Fruit fly (Drosophila melanogaster) whole organism, wandering third instar larva: ENCODE measurements around the gene CG10969.
A peak's percentile ranks its signal among the peaks of the same experiment; 100 is the strongest.

ENCODE experiments used
- Abd-B ChIP-seq: fragments of >200 bp; optimal IDR thresholded peaks from 2 replicates; lab custom pipeline; 2017; ENCODE audit warnings: missing biosample characterization, missing genetic modification characterization
- CG32264 ChIP-seq: fragments of 200-800 bp; sonication (Bioruptor generic); optimal IDR thresholded peaks from 2 replicates; lab custom pipeline; 2016; ENCODE audit warnings: missing biosample characterization, missing genetic modification characterization
- CG9705 ChIP-seq: fragments of 200-800 bp; sonication (Bioruptor generic); optimal IDR thresholded peaks from 2 replicates; lab custom pipeline; 2018; ENCODE audit warnings: missing biosample characterization, mild to moderate bottlenecking, missing genetic modification characterization
- CrebA ChIP-seq: fragments of 200-800 bp; sonication (Bioruptor generic); optimal IDR thresholded peaks from 2 replicates; lab custom pipeline; 2016; ENCODE audit warnings: missing biosample characterization, mild to moderate bottlenecking, missing genetic modification characterization, borderline replicate concordance
- Dfd ChIP-seq: fragments of >200 bp; optimal IDR thresholded peaks from 2 replicates; lab custom pipeline; 2017; ENCODE audit warnings: missing biosample characterization, missing genetic modification characterization
- Dif ChIP-seq: fragments of 200-275, 200-300 bp; sonication (Bioruptor generic); optimal IDR thresholded peaks from 2 replicates; lab custom pipeline; 2018; ENCODE audit warnings: missing biosample characterization, missing genetic modification characterization; ENCODE audit not compliant: partially characterized antibody
- GATAd ChIP-seq: sonication (Bioruptor generic); optimal IDR thresholded peaks from 2 replicates; lab custom pipeline; 2016; ENCODE audit warnings: missing biosample characterization, missing genetic modification characterization
- HLH106 ChIP-seq: fragments of 200-800 bp; optimal IDR thresholded peaks from 3 replicates; lab custom pipeline; 2019; ENCODE audit warnings: missing biosample characterization, mild to moderate bottlenecking, missing genetic modification characterization, moderate library complexity
- Hnf4 ChIP-seq: fragments of 200-800 bp; sonication (Bioruptor generic); optimal IDR thresholded peaks from 2 replicates; lab custom pipeline; 2016; ENCODE audit warnings: missing biosample characterization, mild to moderate bottlenecking, missing genetic modification characterization
- Hr78 ChIP-seq: fragments of >200 bp; optimal IDR thresholded peaks from 2 replicates; lab custom pipeline; 2017; ENCODE audit warnings: missing biosample characterization, missing genetic modification characterization
- Hr83 ChIP-seq: fragments of 200-300 bp; sonication (Bioruptor generic); optimal IDR thresholded peaks from 2 replicates; lab custom pipeline; 2016; ENCODE audit warnings: missing biosample characterization, mild to moderate bottlenecking, missing genetic modification characterization, moderate library complexity; ENCODE audit not compliant: poor library complexity, severe bottlenecking
- Jra ChIP-seq: sonication (Bioruptor generic); optimal IDR thresholded peaks from 2 replicates; lab custom pipeline; 2016; ENCODE audit warnings: missing biosample characterization, missing genetic modification characterization
- Mio ChIP-seq: sonication (Bioruptor generic); optimal IDR thresholded peaks from 2 replicates; lab custom pipeline; 2016; ENCODE audit warnings: missing biosample characterization, missing genetic modification characterization
- Myc ChIP-seq: fragments of >200 bp; optimal IDR thresholded peaks from 2 replicates; lab custom pipeline; 2017
- N ChIP-seq: fragments of >200 bp; optimal IDR thresholded peaks from 2 replicates; lab custom pipeline; 2018; ENCODE audit warnings: missing biosample characterization, missing external identifiers, missing genetic modification characterization
- OdsH ChIP-seq: fragments of 200-800 bp; sonication (Bioruptor generic); optimal IDR thresholded peaks from 2 replicates; lab custom pipeline; 2016; ENCODE audit warnings: missing biosample characterization, mild to moderate bottlenecking, missing genetic modification characterization
- Rel ChIP-seq, 2 experiments: fragments of 200-800 bp; sonication (Bioruptor generic) in 1 of 2; optimal IDR thresholded peaks; 2 replicates in 1 of 2; 3 replicates in 1 of 2; lab custom pipeline; 2016 to 2019; ENCODE audit warnings: mild to moderate bottlenecking in 2 of 2, missing biosample characterization in 2 of 2, missing genetic modification characterization in 2 of 2, moderate library complexity in 1 of 2
- Sp1 ChIP-seq: fragments of 200-800 bp; sonication (Bioruptor generic); optimal IDR thresholded peaks from 3 replicates; lab custom pipeline; 2019; ENCODE audit warnings: missing biosample characterization, mild to moderate bottlenecking, missing genetic modification characterization, moderate library complexity
- Vsx2 ChIP-seq: fragments of 200-300, 225-300 bp; sonication (Bioruptor generic); optimal IDR thresholded peaks from 2 replicates; lab custom pipeline; 2018; ENCODE audit warnings: missing biosample characterization, missing genetic modification characterization; ENCODE audit not compliant: partially characterized antibody
- br ChIP-seq: fragments of 200-800 bp; sonication (Bioruptor generic); optimal IDR thresholded peaks from 2 replicates; lab custom pipeline; 2016; ENCODE audit warnings: missing biosample characterization, missing genetic modification characterization
- brk ChIP-seq: fragments of 200-800 bp; sonication (Bioruptor generic); optimal IDR thresholded peaks from 2 replicates; lab custom pipeline; 2016; ENCODE audit warnings: missing biosample characterization, mild to moderate bottlenecking, missing genetic modification characterization
- dl ChIP-seq, 2 experiments: fragments of 175-275, 200-275 bp in 1 of 2; fragments of 200-275 bp in 1 of 2; sonication (Bioruptor generic); optimal IDR thresholded peaks; lab custom pipeline; 2018; ENCODE audit warnings: mild to moderate bottlenecking in 2 of 2, missing biosample characterization in 2 of 2, missing genetic modification characterization in 2 of 2, moderate library complexity in 2 of 2; ENCODE audit not compliant: partially characterized antibody in 2 of 2, insufficient read depth in 1 of 2
- dmrt93B ChIP-seq: fragments of 200-800 bp; sonication (Bioruptor generic); optimal IDR thresholded peaks from 2 replicates; lab custom pipeline; 2018; ENCODE audit warnings: missing biosample characterization, mild to moderate bottlenecking, missing genetic modification characterization
- dsf ChIP-seq: sonication (Bioruptor generic); optimal IDR thresholded peaks from 2 replicates; lab custom pipeline; 2016; ENCODE audit warnings: missing biosample characterization, missing genetic modification characterization, borderline replicate concordance
- ey ChIP-seq: fragments of 200-800 bp; sonication (Bioruptor generic); optimal IDR thresholded peaks from 2 replicates; lab custom pipeline; 2016; ENCODE audit warnings: missing biosample characterization, missing genetic modification characterization
- foxo ChIP-seq, 2 experiments: fragments of 200-800 bp; sonication (Bioruptor generic); optimal IDR thresholded peaks; 2 replicates in 1 of 2; 3 replicates in 1 of 2; lab custom pipeline; 2016 to 2017; ENCODE audit warnings: missing biosample characterization in 2 of 2, missing genetic modification characterization in 2 of 2
- fru ChIP-seq: fragments of 200-800 bp; sonication (Bioruptor generic); optimal IDR thresholded peaks from 3 replicates; lab custom pipeline; 2016; ENCODE audit warnings: missing biosample characterization, mild to moderate bottlenecking, missing genetic modification characterization
- h ChIP-seq: fragments of 200-800 bp; sonication (Bioruptor generic); optimal IDR thresholded peaks from 3 replicates; lab custom pipeline; 2016; ENCODE audit warnings: missing biosample characterization, mild to moderate bottlenecking, missing genetic modification characterization
- jim ChIP-seq: fragments of 175-275, 200-325 bp; sonication (Bioruptor generic); optimal IDR thresholded peaks from 2 replicates; lab custom pipeline; 2016; ENCODE audit warnings: missing biosample characterization, mild to moderate bottlenecking, missing genetic modification characterization
- lola ChIP-seq: fragments of >200 bp; optimal IDR thresholded peaks from 2 replicates; lab custom pipeline; 2017; ENCODE audit warnings: missing biosample characterization, missing genetic modification characterization
- pan ChIP-seq: fragments of >200 bp; optimal IDR thresholded peaks from 2 replicates; lab custom pipeline; 2017
- psq ChIP-seq: fragments of 200-800 bp; sonication (Bioruptor generic); optimal IDR thresholded peaks from 3 replicates; lab custom pipeline; 2017; ENCODE audit warnings: missing biosample characterization, mild to moderate bottlenecking, missing genetic modification characterization, moderate library complexity
- rgr ChIP-seq: fragments of 200-800 bp; sonication (Bioruptor generic); optimal IDR thresholded peaks from 3 replicates; lab custom pipeline; 2016; ENCODE audit warnings: missing biosample characterization, mild to moderate bottlenecking, missing genetic modification characterization
- sage ChIP-seq: fragments of 200-800 bp; sonication (Bioruptor generic); optimal IDR thresholded peaks from 2 replicates; lab custom pipeline; 2016; ENCODE audit warnings: missing biosample characterization, mild to moderate bottlenecking, missing genetic modification characterization
- sv ChIP-seq: fragments of 200-800 bp; sonication (Bioruptor generic); optimal IDR thresholded peaks from 3 replicates; lab custom pipeline; 2016; ENCODE audit warnings: missing biosample characterization, missing genetic modification characterization
- tai ChIP-seq: sonication (Bioruptor generic); optimal IDR thresholded peaks from 2 replicates; lab custom pipeline; 2016; ENCODE audit warnings: missing biosample characterization, missing genetic modification characterization
- usp ChIP-seq: fragments of >200 bp; optimal IDR thresholded peaks from 2 replicates; lab custom pipeline; 2017; ENCODE audit warnings: missing biosample characterization, missing genetic modification characterization
- woc ChIP-seq: sonication (Bioruptor generic); optimal IDR thresholded peaks from 2 replicates; lab custom pipeline; 2016; ENCODE audit warnings: missing biosample characterization, mild to moderate bottlenecking, missing genetic modification characterization

Gene CG10969

dm6 chr3L:12792933-12793448 lies 12.1 kb upstream of the CG10969 start:
- TF ChIP-seq Myc (lab: Kevin White, UChicago) (no peak), jim (GFP tag; lab: Kevin White, UChicago) (no peak), Hnf4 (GFP tag; lab: Kevin White, UChicago) (peak; percentile 73), h (GFP tag; lab: Kevin White, UChicago) (peak; percentile 90), HLH106 (tag; lab: Kevin White, UChicago) (peak; percentile 92), Dif (GFP tag; lab: Kevin White, UChicago) (no peak), brk (peak; percentile 56), tai (GFP tag; lab: Kevin White, UChicago) (peak; percentile 62), Abd-B (GFP tag; lab: Kevin White, UChicago) (no peak), Sp1 (peak; percentile 93), Mio (GFP tag; lab: Kevin White, UChicago) (no peak), ey (GFP tag; lab: Kevin White, UChicago) (peak; percentile 86), br (GFP tag; lab: Kevin White, UChicago) (peak; percentile 82), fru (GFP tag; lab: Kevin White, UChicago) (peak; percentile 91), Rel (GFP tag; optimal IDR thresholded peaks at IDR 0.05; lab: Kevin White, UChicago) (peak; percentile 52), Rel (tag; optimal IDR thresholded peaks at IDR 0.05; lab: Kevin White, UChicago) (peak; percentile 74), sv (GFP tag; lab: Kevin White, UChicago) (peak; percentile 44), CG32264 (peak; percentile 47), CrebA (GFP tag; lab: Kevin White, UChicago) (no peak), lola (GFP tag; lab: Kevin White, UChicago) (no peak), CG9705 (peak; percentile 75), Jra (GFP tag; lab: Kevin White, UChicago) (peak; percentile 66), dsf (peak; percentile 37), Dfd (GFP tag; lab: Kevin White, UChicago) (no peak), psq (GFP tag; lab: Kevin White, UChicago) (peak; percentile 83), dmrt93B (GFP tag; lab: Kevin White, UChicago) (no peak), usp (GFP tag; lab: Kevin White, UChicago) (no peak), Vsx2 (no peak), rgr (GFP tag; lab: Kevin White, UChicago) (peak; percentile 85), sage (GFP tag; lab: Kevin White, UChicago) (peak; percentile 14), pan (lab: Kevin White, UChicago) (no peak), dl (GFP tag; optimal IDR thresholded peaks at IDR 0.05; lab: Kevin White, UChicago; ENCODE audit: insufficient read depth in 1 of 2, partially characterized antibody in 2 of 2) (no peak), OdsH (GFP tag; lab: Kevin White, UChicago) (peak; percentile 85), GATAd (GFP tag; lab: Kevin White, UChicago) (peak; percentile 20), N (GFP tag; lab: Kevin White, UChicago) (no peak), Hr78 (no peak), foxo (GFP tag; optimal IDR thresholded peaks at IDR 0.05; lab: Kevin White, UChicago) (peak in 1 of 2 experiments; percentile 90), Hr83 (GFP tag; lab: Kevin White, UChicago) (no peak), woc (GFP tag; lab: Kevin White, UChicago) (peak; percentile 93)

dm6 chr3L:12791679-12792229 lies 10.9 kb upstream of the CG10969 start:
- TF ChIP-seq tai (GFP tag; lab: Kevin White, UChicago) (no peak), rgr (GFP tag; lab: Kevin White, UChicago) (no peak), Hnf4 (GFP tag; lab: Kevin White, UChicago) (peak; percentile 22), Mio (GFP tag; lab: Kevin White, UChicago) (no peak), HLH106 (tag; lab: Kevin White, UChicago) (no peak)
